Fruit fly (Drosophila melanogaster) whole organism, embryonic: Measurements from ENCODE around the gene Pgm1.
A peak's percentile ranks its signal among the peaks of the same experiment; 100 is the strongest.

Source experiments
- BEAF-32 ChIP-seq: fragments of 200-800 bp; sonication (Bioruptor generic); optimal IDR thresholded peaks from 3 replicates; lab custom pipeline; 2017; ENCODE audit warnings: missing biosample characterization, missing genetic modification characterization, mild to moderate bottlenecking, moderate library complexity, missing genetic modification reagents
- CG11085 ChIP-seq: fragments of 200-800 bp; sonication (Bioruptor generic); IDR thresholded peaks from 2 replicates; pipeline ENCODE4 v1.3.6; 2022; ENCODE audit warnings: missing biosample characterization, missing genetic modification characterization
- CG11398 ChIP-seq: fragments of 200-800 bp; sonication (Bioruptor generic); optimal IDR thresholded peaks from 2 replicates; lab custom pipeline; 2016; ENCODE audit warnings: missing biosample characterization, missing genetic modification characterization
- CG11723 ChIP-seq: fragments of 200-800 bp; sonication (Bioruptor generic); optimal IDR thresholded peaks from 2 replicates; lab custom pipeline; 2017; ENCODE audit warnings: missing biosample characterization, mild to moderate bottlenecking, missing genetic modification characterization
- CG12104 ChIP-seq: fragments of 200-800 bp; sonication (Bioruptor generic); optimal IDR thresholded peaks from 3 replicates; lab custom pipeline; 2016; ENCODE audit warnings: missing biosample characterization, missing genetic modification characterization
- CG12155 ChIP-seq: fragments of 200-800 bp; sonication (Bioruptor generic); optimal IDR thresholded peaks from 3 replicates; lab custom pipeline; 2016; ENCODE audit warnings: missing biosample characterization, missing genetic modification characterization
- CG14050 ChIP-seq: fragments of 200-800 bp; sonication (Bioruptor generic); IDR thresholded peaks from 3 replicates; pipeline ENCODE4 v1.3.6; 2022; ENCODE audit warnings: missing biosample characterization, missing genetic modification characterization
- CG14710 ChIP-seq: fragments of 200-800 bp; sonication (Bioruptor generic); optimal IDR thresholded peaks from 3 replicates; lab custom pipeline; 2019; ENCODE audit warnings: missing biosample characterization, mild to moderate bottlenecking, missing genetic modification characterization, moderate library complexity
- CG15073 ChIP-seq: fragments of 200-800 bp; sonication (Bioruptor generic); optimal IDR thresholded peaks from 2 replicates; lab custom pipeline; 2016; ENCODE audit warnings: missing biosample characterization, missing genetic modification characterization
- CG15514 ChIP-seq: fragments of 200-800 bp; sonication (Bioruptor generic); optimal IDR thresholded peaks from 3 replicates; lab custom pipeline; 2017; ENCODE audit warnings: missing biosample characterization, missing genetic modification characterization, mild to moderate bottlenecking, moderate library complexity, missing genetic modification reagents
- CG1647 ChIP-seq: fragments of 200-800 bp; sonication (Bioruptor generic); optimal IDR thresholded peaks from 3 replicates; lab custom pipeline; 2016; ENCODE audit warnings: missing biosample characterization, missing genetic modification characterization
- CG31441 ChIP-seq: fragments of 200-800 bp; sonication (Bioruptor generic); IDR thresholded peaks from 2 replicates; pipeline ENCODE4 v1.3.6; 2022; ENCODE audit warnings: missing biosample characterization, missing genetic modification characterization
- CG32767 ChIP-seq: fragments of 200-800 bp; sonication (Bioruptor generic); IDR thresholded peaks from 2 replicates; pipeline ENCODE4 v1.3.6; 2022; ENCODE audit warnings: missing biosample characterization, missing genetic modification characterization
- CG33557 ChIP-seq: fragments of 200-800 bp; sonication (Bioruptor generic); optimal IDR thresholded peaks from 2 replicates; lab custom pipeline; 2019; ENCODE audit warnings: missing biosample characterization, mild to moderate bottlenecking, missing genetic modification characterization, moderate library complexity
- CG3838 ChIP-seq: fragments of 200-800 bp; sonication (Bioruptor generic); optimal IDR thresholded peaks from 3 replicates; lab custom pipeline; 2016; ENCODE audit warnings: missing biosample characterization, missing genetic modification characterization
- CG4328 ChIP-seq: fragments of 200-800 bp; sonication (Bioruptor generic); optimal IDR thresholded peaks from 3 replicates; lab custom pipeline; 2017; ENCODE audit warnings: missing biosample characterization, missing genetic modification reagents, missing genetic modification characterization
- CG5245 ChIP-seq: fragments of 200-800 bp; sonication (Bioruptor generic); optimal IDR thresholded peaks from 3 replicates; lab custom pipeline; 2016; ENCODE audit warnings: missing biosample characterization, missing genetic modification characterization
- CG6791 ChIP-seq: fragments of 200-800 bp; sonication (Bioruptor generic); IDR thresholded peaks from 3 replicates; pipeline ENCODE4 v1.3.6; 2022; ENCODE audit warnings: missing biosample characterization, missing genetic modification characterization; ENCODE audit not compliant: partially characterized antibody
- Dbx ChIP-seq: fragments of 200-800 bp; sonication (Bioruptor generic); IDR thresholded peaks from 3 replicates; pipeline ENCODE4 v1.3.6; 2022; ENCODE audit warnings: missing biosample characterization, missing genetic modification characterization
- Dfd ChIP-seq, 2 experiments: fragments of >200 bp; optimal IDR thresholded peaks; 2 replicates each; lab custom pipeline; 2017; ENCODE audit warnings: missing biosample characterization in 2 of 2, missing genetic modification characterization in 2 of 2
- Hmx ChIP-seq: fragments of 200-800 bp; sonication (Bioruptor generic); optimal IDR thresholded peaks from 2 replicates; lab custom pipeline; 2016; ENCODE audit warnings: missing biosample characterization, missing genetic modification characterization
- MESR4 ChIP-seq: fragments of 200-800 bp; sonication (Bioruptor generic); optimal IDR thresholded peaks from 2 replicates; lab custom pipeline; 2018; ENCODE audit warnings: missing biosample characterization, mild to moderate bottlenecking, missing genetic modification characterization, moderate library complexity
- Mrtf ChIP-seq: fragments of 200-800 bp; sonication (Bioruptor generic); IDR thresholded peaks from 3 replicates; pipeline ENCODE4 v1.3.6; 2022; ENCODE audit warnings: missing biosample characterization, missing genetic modification characterization
- Neu2 ChIP-seq: fragments of 200-800 bp; sonication (Bioruptor generic); optimal IDR thresholded peaks from 3 replicates; lab custom pipeline; 2016; ENCODE audit warnings: missing biosample characterization, missing genetic modification characterization, borderline replicate concordance
- Nf-YC ChIP-seq: fragments of 200-800 bp; optimal IDR thresholded peaks from 3 replicates; lab custom pipeline; 2019; ENCODE audit warnings: missing biosample characterization, mild to moderate bottlenecking, missing genetic modification characterization, moderate library complexity
- Side ChIP-seq: fragments of 200-800 bp; sonication (Bioruptor generic); optimal IDR thresholded peaks from 2 replicates; lab custom pipeline; 2016; ENCODE audit warnings: missing biosample characterization, missing genetic modification characterization
- Six4 ChIP-seq: fragments of 200-800 bp; sonication (Bioruptor generic); optimal IDR thresholded peaks from 2 replicates; lab custom pipeline; 2016; ENCODE audit warnings: missing biosample characterization, missing genetic modification characterization
- Sry-β ChIP-seq: fragments of 200-800 bp; sonication (Bioruptor generic); optimal IDR thresholded peaks from 2 replicates; lab custom pipeline; 2018; ENCODE audit warnings: missing biosample characterization, mild to moderate bottlenecking, missing genetic modification characterization, moderate library complexity
- Stat92E ChIP-seq, 3 experiments: fragments of >200 bp in 2 of 3; fragments of 200-800 bp in 1 of 3; sonication (Bioruptor generic) in 1 of 3; optimal IDR thresholded peaks; 2 replicates each; lab custom pipeline; 2017 to 2019; ENCODE audit warnings: missing biosample characterization in 3 of 3, missing genetic modification characterization in 3 of 3, mild to moderate bottlenecking in 1 of 3, moderate library complexity in 1 of 3
- Trl ChIP-seq, 3 experiments: fragments of >200 bp in 2 of 3; fragments of 200-800 bp in 1 of 3; sonication (Bioruptor generic) in 1 of 3; optimal IDR thresholded peaks; 2 replicates in 1 of 3; 3 replicates in 2 of 3; lab custom pipeline; 2016 to 2017; ENCODE audit warnings: missing biosample characterization in 1 of 3, missing genetic modification characterization in 1 of 3
- ara ChIP-seq: fragments of 200-800 bp; sonication (Bioruptor generic); IDR thresholded peaks from 2 replicates; pipeline ENCODE4 v1.3.6; 2022; ENCODE audit warnings: missing biosample characterization, missing genetic modification characterization
- ato ChIP-seq: fragments of 200-800 bp; sonication (Bioruptor generic); IDR thresholded peaks from 2 replicates; pipeline ENCODE4 v1.3.6; 2022; ENCODE audit warnings: missing biosample characterization, missing genetic modification characterization; ENCODE audit not compliant: partially characterized antibody
- bsh ChIP-seq, 2 experiments: fragments of 200-800 bp; sonication (Bioruptor generic); optimal IDR thresholded peaks; 2 replicates each; lab custom pipeline; 2017 to 2018; ENCODE audit warnings: mild to moderate bottlenecking in 2 of 2, missing biosample characterization in 2 of 2, missing genetic modification characterization in 2 of 2, moderate library complexity in 1 of 2
- cato ChIP-seq: fragments of 200-800 bp; sonication (Bioruptor generic); optimal IDR thresholded peaks from 2 replicates; lab custom pipeline; 2016; ENCODE audit warnings: missing biosample characterization, missing genetic modification characterization, borderline replicate concordance
- croc ChIP-seq: fragments of 200-800 bp; sonication (Bioruptor generic); conservative IDR thresholded peaks from 3 replicates; pipeline ENCODE4 v1.3.6; 2022; ENCODE audit warnings: missing biosample characterization, missing genetic modification characterization
- eyg ChIP-seq: fragments of 200-800 bp; sonication (Bioruptor generic); optimal IDR thresholded peaks from 3 replicates; lab custom pipeline; 2016; ENCODE audit warnings: missing biosample characterization, missing genetic modification characterization
- gcm ChIP-seq: fragments of 200-800 bp; sonication (Bioruptor generic); optimal IDR thresholded peaks from 2 replicates; lab custom pipeline; 2019; ENCODE audit warnings: missing biosample characterization, mild to moderate bottlenecking, missing genetic modification characterization, moderate library complexity
- grn ChIP-seq: fragments of 200-800 bp; sonication (Bioruptor generic); optimal IDR thresholded peaks from 3 replicates; lab custom pipeline; 2017; ENCODE audit warnings: missing biosample characterization, missing genetic modification characterization
- gsb ChIP-seq: fragments of 200-800 bp; sonication (Bioruptor generic); IDR thresholded peaks from 2 replicates; pipeline ENCODE4 v1.3.6; 2022; ENCODE audit warnings: missing biosample characterization, missing genetic modification characterization
- lilli ChIP-seq: fragments of 200-800 bp; sonication (Bioruptor generic); optimal IDR thresholded peaks from 3 replicates; lab custom pipeline; 2016; ENCODE audit warnings: missing biosample characterization, missing genetic modification characterization
- otp ChIP-seq: fragments of 200-800 bp; sonication (Bioruptor generic); IDR thresholded peaks from 3 replicates; pipeline ENCODE4, ENCODE4 v1.3.6; 2022; ENCODE audit warnings: missing biosample characterization, missing genetic modification characterization
- scrt ChIP-seq: fragments of 200-800 bp; sonication (Bioruptor generic); optimal IDR thresholded peaks from 2 replicates; lab custom pipeline; 2018; ENCODE audit warnings: missing biosample characterization, mild to moderate bottlenecking, missing genetic modification characterization, moderate library complexity
- sens ChIP-seq: fragments of 200-800 bp; sonication (Bioruptor generic); peaks from one replicate; lab custom pipeline; 2016; ENCODE audit warnings: missing biosample characterization, missing genetic modification characterization
- sisA ChIP-seq: fragments of 200-800 bp; sonication (Bioruptor generic); IDR thresholded peaks from 2 replicates; pipeline ENCODE4 v1.3.6; 2022; ENCODE audit warnings: missing biosample characterization, missing genetic modification characterization
- tio ChIP-seq: fragments of 200-800 bp; sonication (Bioruptor generic); optimal IDR thresholded peaks from 2 replicates; lab custom pipeline; 2017; ENCODE audit warnings: missing biosample characterization, missing genetic modification characterization, inconsistent platforms
- twi ChIP-seq: fragments of 200-800 bp; optimal IDR thresholded peaks from 2 replicates; lab custom pipeline; 2019; ENCODE audit warnings: missing biosample characterization, mild to moderate bottlenecking, missing genetic modification characterization, moderate library complexity
- usp ChIP-seq: fragments of >200 bp; optimal IDR thresholded peaks from 2 replicates; lab custom pipeline; 2017; ENCODE audit warnings: missing biosample characterization, missing genetic modification characterization
- wek ChIP-seq: fragments of 200-800 bp; sonication (Bioruptor generic); optimal IDR thresholded peaks from 3 replicates; lab custom pipeline; 2018; ENCODE audit warnings: missing biosample characterization, mild to moderate bottlenecking, missing genetic modification characterization, moderate library complexity
- yki ChIP-seq: fragments of >200 bp; optimal IDR thresholded peaks from 3 replicates; lab custom pipeline; 2018

Gene Pgm1

DNA sequence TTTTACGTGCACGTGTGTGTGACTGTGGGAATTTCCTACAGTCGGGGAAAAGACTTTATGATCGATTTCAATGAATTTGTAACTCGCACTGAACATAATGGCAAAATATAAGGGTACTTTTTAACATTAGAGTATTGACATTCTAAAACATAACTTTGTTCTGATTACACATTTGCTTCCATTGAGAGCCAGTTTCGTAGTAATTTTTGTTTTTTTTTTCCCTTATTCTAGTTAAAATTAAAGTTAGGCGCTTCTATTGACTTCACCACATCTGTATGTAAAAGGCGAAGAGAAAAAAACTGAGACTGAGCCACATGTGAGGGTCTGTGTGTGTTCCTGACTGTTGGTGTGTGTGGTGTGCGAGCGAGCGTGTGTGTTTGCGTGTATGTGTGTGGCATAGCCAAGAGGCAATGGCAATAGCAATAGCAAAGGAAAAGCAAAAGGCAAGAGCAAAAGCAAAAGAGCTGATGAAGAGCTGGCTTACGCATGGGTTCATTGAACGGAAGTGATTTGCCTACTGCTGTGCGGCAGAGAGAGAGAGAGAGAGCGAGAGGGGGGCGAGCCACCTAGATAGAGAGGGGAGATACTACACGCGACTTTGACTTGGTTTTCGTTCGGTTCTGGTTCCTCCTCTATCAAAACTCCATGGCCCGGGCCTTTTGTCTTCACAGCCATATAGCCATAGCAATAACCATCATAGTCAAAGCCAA is 33.7 kb upstream of the Pgm1 start (continued):
- no peak for TF ChIP-seq MESR4
- TF ChIP-seq cato = peak; percentile 38
- TF ChIP-seq CG4328 (GFP tag; lab: Kevin White, UChicago) = peak; percentile 43
- TF ChIP-seq scrt (GFP tag; lab: Kevin White, UChicago) = peak; percentile 71
- peak; percentile 39; the same call in 1 of the 2 replicates for TF ChIP-seq gsb
- peak; percentile 53 for TF ChIP-seq sisA (GFP tag; lab: Robert Waterston, UW)
- TF ChIP-seq CG3838 (GFP tag; lab: Kevin White, UChicago) = no peak
- no peak for TF ChIP-seq Stat92E (GFP tag; optimal IDR thresholded peaks at IDR 0.05; lab: Kevin White, UChicago)
- TF ChIP-seq Six4 (GFP tag; lab: Kevin White, UChicago) = peak; percentile 37
- no peak for TF ChIP-seq CG15073 (GFP tag; lab: Kevin White, UChicago)
- TF ChIP-seq CG14710 (tag; lab: Kevin White, UChicago) = peak; percentile 54
- peak; percentile 66; the same call in 1 of the 2 replicates for TF ChIP-seq CG32767
- peak; percentile 62 for TF ChIP-seq eyg (GFP tag; lab: Kevin White, UChicago)
- TF ChIP-seq CG12104 (GFP tag; lab: Kevin White, UChicago) = peak; percentile 51
- TF ChIP-seq twi (tag; lab: Kevin White, UChicago) = peak; percentile 62
- TF ChIP-seq CG5245 = peak; percentile 60
- peak; percentile 6 for TF ChIP-seq CG33557
- no peak for TF ChIP-seq Dfd (GFP tag; optimal IDR thresholded peaks at IDR 0.05; lab: Kevin White, UChicago)
- peak; percentile 33 for TF ChIP-seq CG1647
- no peak for TF ChIP-seq grn (GFP tag; lab: Kevin White, UChicago)
- no peak for TF ChIP-seq BEAF-32 (GFP tag; lab: Kevin White, UChicago)
- TF ChIP-seq wek (GFP tag; lab: Kevin White, UChicago) = no peak
- TF ChIP-seq CG31441 (GFP tag; lab: Robert Waterston, UW) = peak; percentile 77
- peak; percentile 57 to 87 for TF ChIP-seq Trl (optimal IDR thresholded peaks at IDR 0.05; lab: Kevin White, UChicago)
- peak; percentile 37 for TF ChIP-seq Trl (GFP tag; optimal IDR thresholded peaks at IDR 0.05; lab: Kevin White, UChicago)
- TF ChIP-seq CG14050 = peak; percentile 13; the same call in 1 of the 3 replicates
- TF ChIP-seq CG15514 (GFP tag; lab: Kevin White, UChicago) = peak; percentile 61
- TF ChIP-seq lilli (GFP tag; lab: Kevin White, UChicago) = peak; percentile 83
- TF ChIP-seq Side (GFP tag; lab: Kevin White, UChicago) = peak; percentile 43
- peak; percentile 62; the same call in 2 of the 3 replicates for TF ChIP-seq Dbx (GFP tag; lab: Robert Waterston, UW)
- TF ChIP-seq CG12155 = peak; percentile 64
- TF ChIP-seq ara (GFP tag; lab: Robert Waterston, UW) = no peak
- peak; percentile 34 for TF ChIP-seq CG11398 (GFP tag; lab: Kevin White, UChicago)
- TF ChIP-seq Neu2 (GFP tag; lab: Kevin White, UChicago) = no peak
- peak; percentile 8 for TF ChIP-seq Hmx
- no peak for TF ChIP-seq ato
- TF ChIP-seq yki = no peak
- TF ChIP-seq otp (GFP tag; lab: Robert Waterston, UW) = no peak
- TF ChIP-seq tio (GFP tag; lab: Kevin White, UChicago) = peak; percentile 64
- TF ChIP-seq gcm = peak; percentile 67
- peak; percentile 55 for TF ChIP-seq Nf-YC (tag; lab: Kevin White, UChicago)
- TF ChIP-seq Mrtf (GFP tag; lab: Robert Waterston, UW) = peak; percentile 33; the same call in 1 of the 3 replicates
- TF ChIP-seq Sry-β = no peak
- TF ChIP-seq croc (GFP tag; lab: Robert Waterston, UW) = peak; percentile 29; the same call in 2 of the 3 replicates
- no peak for TF ChIP-seq usp (GFP tag; lab: Kevin White, UChicago)
- TF ChIP-seq bsh (GFP tag; optimal IDR thresholded peaks at IDR 0.05; lab: Kevin White, UChicago) = peak; percentile 75 to 78
- no peak for TF ChIP-seq CG11085
- TF ChIP-seq CG11723 (GFP tag; lab: Kevin White, UChicago) = peak; percentile 55
- peak; percentile 87 for TF ChIP-seq sens
- TF ChIP-seq CG6791 (GFP tag; lab: Robert Waterston, UW) = no peak
